Worm (Caenorhabditis elegans): ENCODE measurements around the gene F09C6.14.

ce11 chrV:16902726-16903125 lies 21.9 kb downstream of the F09C6.14 start, which contains the start of gene srd-68:
- no peak for TF ChIP-seq sea-1 (GFP tag; conservative IDR thresholded peaks at IDR 0.05)
- no peak for TF ChIP-seq tra-4 (tag; optimal IDR thresholded peaks at IDR 0.05)
- no peak for TF ChIP-seq flt-1 (GFP tag; IDR thresholded peaks at IDR 0.05)
- TF ChIP-seq ama-1 (optimal IDR thresholded peaks at IDR 0.05): no peak
- TF ChIP-seq F13C5.2 (tag; optimal IDR thresholded peaks at IDR 0.05): no peak
- no peak for TF ChIP-seq hmbx-1 (tag; optimal IDR thresholded peaks at IDR 0.05)
- TF ChIP-seq tbx-37 (GFP tag; conservative IDR thresholded peaks at IDR 0.05): no peak
- no peak for TF ChIP-seq hmg-4 (GFP tag; optimal IDR thresholded peaks at IDR 0.05)
- TF ChIP-seq ceh-36 (tag; optimal IDR thresholded peaks at IDR 0.05): no peak

Data from whole organism, early embryonic.